Fruit fly (Drosophila melanogaster) whole organism, embryonic: ENCODE data around the gene p38b.

Experiments
- Bgb ChIP-seq: fragments of 200-800 bp; sonication (Bioruptor generic); IDR thresholded peaks from 2 replicates; pipeline ENCODE4 v1.3.6; 2022; ENCODE audit warnings: missing biosample characterization, missing genetic modification characterization; ENCODE audit not compliant: partially characterized antibody
- CG10209 ChIP-seq: fragments of 200-800 bp; sonication (Bioruptor generic); optimal IDR thresholded peaks from 3 replicates; lab custom pipeline; 2017; ENCODE audit warnings: missing biosample characterization, mild to moderate bottlenecking, missing genetic modification characterization, missing genetic modification reagents
- CG10366 ChIP-seq: fragments of 200-800 bp; sonication (Bioruptor generic); IDR thresholded peaks from 2 replicates; pipeline ENCODE4 v1.3.6; 2022; ENCODE audit warnings: missing biosample characterization, missing genetic modification characterization
- CG11695 ChIP-seq: fragments of 200-800 bp; sonication (Bioruptor generic); IDR thresholded peaks from 3 replicates; pipeline ENCODE4 v1.3.6; 2022; ENCODE audit warnings: missing biosample characterization, missing genetic modification characterization
- CG12391 ChIP-seq: fragments of 200-800 bp; sonication (Bioruptor generic); optimal IDR thresholded peaks from 3 replicates; lab custom pipeline; 2018; ENCODE audit warnings: missing biosample characterization, mild to moderate bottlenecking, missing genetic modification characterization, moderate library complexity
- CG13287 ChIP-seq: fragments of 200-800 bp; sonication (Bioruptor generic); IDR thresholded peaks from 2 replicates; pipeline ENCODE4 v1.3.6; 2022; ENCODE audit warnings: missing biosample characterization, missing genetic modification characterization; ENCODE audit not compliant: partially characterized antibody
- CG15696 ChIP-seq: fragments of 200-800 bp; sonication (Bioruptor generic); optimal IDR thresholded peaks from 2 replicates; lab custom pipeline; 2019; ENCODE audit warnings: missing biosample characterization, mild to moderate bottlenecking, missing genetic modification characterization, moderate library complexity
- CG16813 ChIP-seq: fragments of 200-800 bp; sonication (Bioruptor generic); IDR thresholded peaks from 3 replicates; pipeline ENCODE4 v1.3.6; 2022; ENCODE audit warnings: missing biosample characterization, missing genetic modification characterization; ENCODE audit not compliant: partially characterized antibody
- CG17568 ChIP-seq: fragments of 200-800 bp; sonication (Bioruptor generic); optimal IDR thresholded peaks from 2 replicates; lab custom pipeline; 2018; ENCODE audit warnings: missing biosample characterization, mild to moderate bottlenecking, missing genetic modification characterization, moderate library complexity
- CG2116 ChIP-seq: fragments of 200-800 bp; sonication (Bioruptor generic); optimal IDR thresholded peaks from 3 replicates; lab custom pipeline; 2018; ENCODE audit warnings: missing biosample characterization, mild to moderate bottlenecking, missing genetic modification characterization
- CG2129 ChIP-seq: fragments of 200-800 bp; sonication (Bioruptor generic); IDR thresholded peaks from 2 replicates; pipeline ENCODE4 v1.3.6; 2022; ENCODE audit warnings: missing biosample characterization, missing genetic modification characterization; ENCODE audit not compliant: partially characterized antibody
- CG32532 ChIP-seq: fragments of 200-800 bp; sonication (Bioruptor generic); IDR thresholded peaks from 2 replicates; pipeline ENCODE4 v1.3.6; 2022; ENCODE audit warnings: missing biosample characterization, missing genetic modification characterization
- CG33557 ChIP-seq: fragments of 200-800 bp; sonication (Bioruptor generic); optimal IDR thresholded peaks from 2 replicates; lab custom pipeline; 2019; ENCODE audit warnings: missing biosample characterization, mild to moderate bottlenecking, missing genetic modification characterization, moderate library complexity
- CG34224 ChIP-seq: fragments of 200-800 bp; sonication (Bioruptor generic); IDR thresholded peaks from 3 replicates; pipeline ENCODE4 v1.3.6; 2022; ENCODE audit warnings: missing biosample characterization, missing genetic modification characterization; ENCODE audit not compliant: partially characterized antibody
- CG4360 ChIP-seq: fragments of 200-800 bp; sonication (Bioruptor generic); IDR thresholded peaks from 2 replicates; pipeline ENCODE4 v1.3.6; 2022; ENCODE audit warnings: missing biosample characterization, missing genetic modification characterization
- CG4404 ChIP-seq: fragments of 200-800 bp; sonication (Bioruptor generic); IDR thresholded peaks from 2 replicates; pipeline ENCODE4 v1.3.6; 2022; ENCODE audit warnings: missing biosample characterization, missing genetic modification characterization
- CG6175 ChIP-seq: fragments of 200-800 bp; sonication (Bioruptor generic); IDR thresholded peaks from 3 replicates; pipeline ENCODE4 v1.3.6; 2022; ENCODE audit warnings: missing biosample characterization, missing genetic modification characterization
- CG6272 ChIP-seq: fragments of 200-800 bp; sonication (Bioruptor generic); IDR thresholded peaks from 2 replicates; pipeline ENCODE4 v1.3.6; 2022; ENCODE audit warnings: missing biosample characterization, missing genetic modification characterization
- CG6791 ChIP-seq: fragments of 200-800 bp; sonication (Bioruptor generic); IDR thresholded peaks from 3 replicates; pipeline ENCODE4 v1.3.6; 2022; ENCODE audit warnings: missing biosample characterization, missing genetic modification characterization; ENCODE audit not compliant: partially characterized antibody
- CG7987 ChIP-seq: fragments of 200-800 bp; sonication (Bioruptor generic); optimal IDR thresholded peaks from 2 replicates; lab custom pipeline; 2018; ENCODE audit warnings: missing biosample characterization, mild to moderate bottlenecking, missing genetic modification characterization, moderate library complexity
- CG9727 ChIP-seq: fragments of 200-800 bp; sonication (Bioruptor generic); optimal IDR thresholded peaks from 3 replicates; lab custom pipeline; 2017; ENCODE audit warnings: missing biosample characterization, mild to moderate bottlenecking, missing genetic modification characterization
- Dfd ChIP-seq, 2 experiments: fragments of >200 bp; optimal IDR thresholded peaks; 2 replicates each; lab custom pipeline; 2017; ENCODE audit warnings: missing biosample characterization in 2 of 2, missing genetic modification characterization in 2 of 2
- Dip2 ChIP-seq: fragments of 200-800 bp; sonication (Bioruptor generic); IDR thresholded peaks from 2 replicates; pipeline ENCODE4 v1.3.6; 2022; ENCODE audit warnings: missing biosample characterization, missing genetic modification characterization
- Dip3 ChIP-seq: fragments of 200-800 bp; sonication (Bioruptor generic); optimal IDR thresholded peaks from 3 replicates; lab custom pipeline; 2016; ENCODE audit warnings: missing biosample characterization, missing genetic modification characterization
- Doc2 ChIP-seq: fragments of 200-800 bp; sonication (Bioruptor generic); IDR thresholded peaks from 2 replicates; pipeline ENCODE4 v1.3.6; 2022; ENCODE audit warnings: missing biosample characterization, missing genetic modification characterization
- Doc3 ChIP-seq: fragments of 200-800 bp; sonication (Bioruptor generic); IDR thresholded peaks from 3 replicates; pipeline ENCODE4 v1.3.6; 2022; ENCODE audit warnings: missing biosample characterization, missing genetic modification characterization; ENCODE audit not compliant: partially characterized antibody
- E2f2 ChIP-seq: fragments of 200-800 bp; sonication (Bioruptor generic); IDR thresholded peaks from 2 replicates; pipeline ENCODE4 v1.3.6; 2022; ENCODE audit warnings: missing biosample characterization, missing genetic modification characterization
- Hand ChIP-seq: fragments of 200-800 bp; sonication (Bioruptor generic); optimal IDR thresholded peaks from 2 replicates; lab custom pipeline; 2017; ENCODE audit warnings: mild to moderate bottlenecking, missing biosample characterization, missing genetic modification reagents, missing genetic modification characterization
- Hr51 ChIP-seq, 2 experiments: fragments of 200-800 bp; sonication (Bioruptor generic); optimal IDR thresholded peaks; 2 replicates in 1 of 2; 3 replicates in 1 of 2; lab custom pipeline; 2016 to 2018; ENCODE audit warnings: missing biosample characterization in 2 of 2, missing genetic modification characterization in 2 of 2, mild to moderate bottlenecking in 1 of 2, moderate library complexity in 1 of 2
- Kr ChIP-seq: fragments of 200-800 bp; sonication (Bioruptor generic); optimal IDR thresholded peaks from 2 replicates; lab custom pipeline; 2017; ENCODE audit warnings: missing biosample characterization, mild to moderate bottlenecking, missing genetic modification characterization
- Mrtf ChIP-seq: fragments of 200-800 bp; sonication (Bioruptor generic); IDR thresholded peaks from 3 replicates; pipeline ENCODE4 v1.3.6; 2022; ENCODE audit warnings: missing biosample characterization, missing genetic modification characterization
- Sin3A ChIP-seq: fragments of >200 bp; optimal IDR thresholded peaks from 2 replicates; lab custom pipeline; 2018
- Six4 ChIP-seq: fragments of 200-800 bp; sonication (Bioruptor generic); optimal IDR thresholded peaks from 2 replicates; lab custom pipeline; 2016; ENCODE audit warnings: missing biosample characterization, missing genetic modification characterization
- Sry-β ChIP-seq: fragments of 200-800 bp; sonication (Bioruptor generic); optimal IDR thresholded peaks from 2 replicates; lab custom pipeline; 2018; ENCODE audit warnings: missing biosample characterization, mild to moderate bottlenecking, missing genetic modification characterization, moderate library complexity
- aop ChIP-seq: fragments of 200-800 bp; sonication (Bioruptor generic); IDR thresholded peaks from 2 replicates; pipeline ENCODE4 v1.3.6; 2022; ENCODE audit warnings: missing biosample characterization, missing genetic modification characterization
- btn ChIP-seq: fragments of 200-800 bp; sonication (Bioruptor generic); optimal IDR thresholded peaks from 2 replicates; lab custom pipeline; 2016; ENCODE audit warnings: missing biosample characterization, missing genetic modification characterization
- chinmo ChIP-seq: fragments of 200-800 bp; sonication (Bioruptor generic); IDR thresholded peaks from 4 replicates; pipeline ENCODE4 v1.3.6; 2022; ENCODE audit warnings: missing biosample characterization, missing genetic modification characterization; ENCODE audit not compliant: partially characterized antibody
- cwo ChIP-seq: fragments of 200-800 bp; sonication (Bioruptor generic); optimal IDR thresholded peaks from 3 replicates; lab custom pipeline; 2017; ENCODE audit warnings: missing biosample characterization, missing genetic modification characterization, mild to moderate bottlenecking, moderate library complexity, missing genetic modification reagents
- fd96Cb ChIP-seq: fragments of 200-800 bp; sonication (Bioruptor generic); optimal IDR thresholded peaks from 2 replicates; lab custom pipeline; 2018; ENCODE audit warnings: missing biosample characterization, mild to moderate bottlenecking, missing genetic modification characterization, moderate library complexity
- gcm ChIP-seq: fragments of 200-800 bp; sonication (Bioruptor generic); optimal IDR thresholded peaks from 2 replicates; lab custom pipeline; 2019; ENCODE audit warnings: missing biosample characterization, mild to moderate bottlenecking, missing genetic modification characterization, moderate library complexity
- hb ChIP-seq: fragments of 200-800 bp; sonication (Bioruptor generic); IDR thresholded peaks from 3 replicates; pipeline ENCODE4 v1.3.6; 2022; ENCODE audit warnings: missing biosample characterization, missing genetic modification characterization; ENCODE audit not compliant: partially characterized antibody
- knrl ChIP-seq: fragments of 200-800 bp; sonication (Bioruptor generic); IDR thresholded peaks from 3 replicates; pipeline ENCODE4 v1.3.6; 2022; ENCODE audit warnings: missing biosample characterization, missing genetic modification characterization; ENCODE audit not compliant: partially characterized antibody
- mam ChIP-seq: fragments of 200-800 bp; sonication (Bioruptor generic); optimal IDR thresholded peaks from 3 replicates; lab custom pipeline; 2016; ENCODE audit warnings: missing biosample characterization, missing genetic modification characterization
- mirr ChIP-seq: fragments of 200-800 bp; sonication (Bioruptor generic); optimal IDR thresholded peaks from 3 replicates; lab custom pipeline; 2018; ENCODE audit warnings: missing biosample characterization, mild to moderate bottlenecking, missing genetic modification characterization
- otp ChIP-seq: fragments of 200-800 bp; sonication (Bioruptor generic); IDR thresholded peaks from 3 replicates; pipeline ENCODE4, ENCODE4 v1.3.6; 2022; ENCODE audit warnings: missing biosample characterization, missing genetic modification characterization
- pzg ChIP-seq: fragments of 200-800 bp; sonication (Bioruptor generic); optimal IDR thresholded peaks from 3 replicates; lab custom pipeline; 2018; ENCODE audit warnings: missing biosample characterization, mild to moderate bottlenecking, missing genetic modification characterization, moderate library complexity
- schlank ChIP-seq: fragments of 200-800 bp; sonication (Bioruptor generic); optimal IDR thresholded peaks from 2 replicates; lab custom pipeline; 2018; ENCODE audit warnings: missing biosample characterization, mild to moderate bottlenecking, missing genetic modification characterization
- ssp ChIP-seq: fragments of 200-800 bp; sonication (Bioruptor generic); IDR thresholded peaks from 2 replicates; pipeline ENCODE4 v1.3.6; 2022; ENCODE audit warnings: missing biosample characterization, missing genetic modification characterization
- sug ChIP-seq: fragments of 200-800 bp; optimal IDR thresholded peaks from 2 replicates; lab custom pipeline; 2019; ENCODE audit warnings: missing biosample characterization, mild to moderate bottlenecking, missing genetic modification characterization, moderate library complexity
- toy ChIP-seq: fragments of 200-800 bp; sonication (Bioruptor generic); IDR thresholded peaks from 2 replicates; pipeline ENCODE4 v1.3.6; 2022; ENCODE audit warnings: missing biosample characterization, missing genetic modification characterization

p38b gene

dm6 chr2L:13811323-13811722 lies 30.8 kb downstream of the p38b start, which contains the start of the genes Adat1 and CG16865 (continued):
- TF ChIP-seq Kr (GFP tag; lab: Kevin White, UChicago) (no peak), Hand (GFP tag; lab: Kevin White, UChicago) (no peak), aop (GFP tag; lab: Robert Waterston, UW) (no peak), CG9727 (GFP tag; lab: Kevin White, UChicago) (no peak), CG2116 (peak; percentile 59), hb (GFP tag; lab: Robert Waterston, UW) (no peak), Six4 (no peak), mam (GFP tag; lab: Kevin White, UChicago) (no peak), Dip3 (GFP tag; lab: Kevin White, UChicago) (no peak), CG13287 (GFP tag; lab: Robert Waterston, UW) (peak; percentile 72), CG2129 (GFP tag; lab: Robert Waterston, UW) (no peak), CG15696 (tag; lab: Kevin White, UChicago) (peak; percentile 21), Bgb (GFP tag; lab: Robert Waterston, UW) (peak; percentile 58), CG6272 (no peak), btn (no peak), schlank (tag; lab: Kevin White, UChicago) (no peak), pzg (GFP tag; lab: Kevin White, UChicago) (peak; percentile 67), CG7987 (peak; percentile 6), Doc3 (GFP tag; lab: Robert Waterston, UW) (0 out of 3 replicates have a peak, but pooled peaks have one; percentile 28), toy (GFP tag; lab: Robert Waterston, UW) (no peak), CG6175 (GFP tag; lab: Robert Waterston, UW) (no peak), chinmo (0 out of 4 replicates have a peak, but pooled peaks have one; percentile 66), Sry-β (GFP tag; lab: Kevin White, UChicago) (no peak), gcm (GFP tag; lab: Kevin White, UChicago) (no peak), cwo (GFP tag; lab: Kevin White, UChicago) (no peak), otp (GFP tag; lab: Robert Waterston, UW) (no peak), CG32532 (GFP tag; lab: Robert Waterston, UW) (no peak), CG6791 (GFP tag; lab: Robert Waterston, UW) (peak; percentile 48; the same call in 2 of the 3 replicates), knrl (GFP tag; lab: Robert Waterston, UW) (0 out of 3 replicates have a peak, but pooled peaks have one; percentile 15), mirr (no peak), CG10209 (GFP tag; lab: Kevin White, UChicago) (no peak), CG11695 (GFP tag; lab: Robert Waterston, UW) (no peak), CG4404 (no peak), CG16813 (GFP tag; lab: Robert Waterston, UW) (peak; percentile 54; the same call in 2 of the 3 replicates), Doc2 (GFP tag; lab: Robert Waterston, UW) (no peak), ssp (GFP tag; lab: Robert Waterston, UW) (no peak), Hr51 (GFP tag; optimal IDR thresholded peaks at IDR 0.05; lab: Kevin White, UChicago) (no peak), CG4360 (GFP tag; lab: Robert Waterston, UW) (no peak), Dip2 (GFP tag; lab: Robert Waterston, UW) (no peak), Sin3A (lab: Kevin White, UChicago) (peak; percentile 35), E2f2 (GFP tag; lab: Robert Waterston, UW) (peak; percentile 41), CG33557 (GFP tag; lab: Kevin White, UChicago) (no peak), Mrtf (GFP tag; lab: Robert Waterston, UW) (no peak), CG17568 (GFP tag; lab: Kevin White, UChicago) (no peak), CG34224 (GFP tag; lab: Robert Waterston, UW) (peak; percentile 57), CG12391 (tag; lab: Kevin White, UChicago) (no peak), CG10366 (GFP tag; lab: Robert Waterston, UW) (no peak), sug (no peak), fd96Cb (tag; lab: Kevin White, UChicago) (no peak), Dfd (GFP tag; optimal IDR thresholded peaks at IDR 0.05; lab: Kevin White, UChicago) (no peak)
